Fruit fly (Drosophila melanogaster) whole organism, embryonic: Measurements from ENCODE around the gene AstA-R1.

Source experiments
- ATbp ChIP-seq: fragments of 200-800 bp; sonication (Bioruptor generic); optimal IDR thresholded peaks from 2 replicates; lab custom pipeline; 2017; ENCODE audit warnings: missing biosample characterization, mild to moderate bottlenecking, missing genetic modification characterization, missing genetic modification reagents
- Antp ChIP-seq: fragments of 200-800 bp; sonication (Bioruptor generic); optimal IDR thresholded peaks from 3 replicates; lab custom pipeline; 2016; ENCODE audit warnings: missing biosample characterization, missing genetic modification characterization
- Atf6 ChIP-seq: fragments of 200-800 bp; sonication (Bioruptor generic); IDR thresholded peaks from 2 replicates; pipeline ENCODE4 v1.3.6; 2022; ENCODE audit warnings: missing biosample characterization, missing genetic modification characterization
- Blimp-1 ChIP-seq: fragments of 200-800 bp; sonication (Bioruptor generic); optimal IDR thresholded peaks from 3 replicates; lab custom pipeline; 2018; ENCODE audit warnings: missing biosample characterization, missing genetic modification characterization, mild to moderate bottlenecking, moderate library complexity, missing genetic modification reagents
- BtbVII ChIP-seq: fragments of 200-800 bp; sonication (Bioruptor generic); optimal IDR thresholded peaks from 3 replicates; lab custom pipeline; 2017; ENCODE audit warnings: missing biosample characterization, mild to moderate bottlenecking, missing genetic modification characterization
- Bteb2 ChIP-seq: fragments of 200-800 bp; sonication (Bioruptor generic); optimal IDR thresholded peaks from 2 replicates; lab custom pipeline; 2016; ENCODE audit warnings: missing biosample characterization, missing genetic modification characterization
- CG11398 ChIP-seq: fragments of 200-800 bp; sonication (Bioruptor generic); optimal IDR thresholded peaks from 2 replicates; lab custom pipeline; 2016; ENCODE audit warnings: missing biosample characterization, missing genetic modification characterization
- CG1233 ChIP-seq: fragments of 200-800 bp; sonication (Bioruptor generic); optimal IDR thresholded peaks from 4 replicates; lab custom pipeline; 2018; ENCODE audit warnings: missing biosample characterization, mild to moderate bottlenecking, missing genetic modification characterization
- CG13424 ChIP-seq: fragments of 200-800 bp; sonication (Bioruptor generic); optimal IDR thresholded peaks from 2 replicates; lab custom pipeline; 2019; ENCODE audit warnings: missing biosample characterization, mild to moderate bottlenecking, missing genetic modification characterization, moderate library complexity
- CG14441 ChIP-seq: fragments of 200-800 bp; sonication (Bioruptor generic); IDR thresholded peaks from 2 replicates; pipeline ENCODE4 v1.3.6; 2022; ENCODE audit warnings: missing biosample characterization, missing genetic modification characterization
- CG14860 ChIP-seq: fragments of 200-800 bp; sonication (Bioruptor generic); IDR thresholded peaks from 3 replicates; pipeline ENCODE4 v1.3.6; 2022; ENCODE audit warnings: missing biosample characterization, missing genetic modification characterization; ENCODE audit not compliant: partially characterized antibody
- CG15269 ChIP-seq: fragments of 200-800 bp; sonication (Bioruptor generic); optimal IDR thresholded peaks from 2 replicates; lab custom pipeline; 2018; ENCODE audit warnings: missing biosample characterization, mild to moderate bottlenecking, missing genetic modification characterization, moderate library complexity
- CG17359 ChIP-seq: fragments of 200-800 bp; sonication (Bioruptor generic); optimal IDR thresholded peaks from 3 replicates; lab custom pipeline; 2018; ENCODE audit warnings: missing biosample characterization, mild to moderate bottlenecking, missing genetic modification characterization, moderate library complexity
- CG1792 ChIP-seq: fragments of 200-800 bp; sonication (Bioruptor generic); optimal IDR thresholded peaks from 2 replicates; lab custom pipeline; 2016; ENCODE audit warnings: missing biosample characterization, missing genetic modification characterization
- CG32767 ChIP-seq: fragments of 200-800 bp; sonication (Bioruptor generic); IDR thresholded peaks from 2 replicates; pipeline ENCODE4 v1.3.6; 2022; ENCODE audit warnings: missing biosample characterization, missing genetic modification characterization
- CG32772 ChIP-seq: fragments of 200-800 bp; sonication (Bioruptor generic); IDR thresholded peaks from 2 replicates; pipeline ENCODE4 v1.3.6; 2022; ENCODE audit warnings: missing biosample characterization, missing genetic modification characterization
- CG3281 ChIP-seq: fragments of 200-800 bp; sonication (Bioruptor generic); optimal IDR thresholded peaks from 3 replicates; lab custom pipeline; 2017; ENCODE audit warnings: missing biosample characterization, mild to moderate bottlenecking, missing genetic modification characterization
- CG6791 ChIP-seq: fragments of 200-800 bp; sonication (Bioruptor generic); IDR thresholded peaks from 3 replicates; pipeline ENCODE4 v1.3.6; 2022; ENCODE audit warnings: missing biosample characterization, missing genetic modification characterization; ENCODE audit not compliant: partially characterized antibody
- CG7745 ChIP-seq: fragments of 200-800 bp; sonication (Bioruptor generic); optimal IDR thresholded peaks from 2 replicates; lab custom pipeline; 2018; ENCODE audit warnings: missing biosample characterization, mild to moderate bottlenecking, missing genetic modification characterization, moderate library complexity
- CG7987 ChIP-seq: fragments of 200-800 bp; sonication (Bioruptor generic); optimal IDR thresholded peaks from 2 replicates; lab custom pipeline; 2018; ENCODE audit warnings: missing biosample characterization, mild to moderate bottlenecking, missing genetic modification characterization, moderate library complexity
- CG8359 ChIP-seq: fragments of 200-800 bp; sonication (Bioruptor generic); optimal IDR thresholded peaks from 2 replicates; lab custom pipeline; 2017; ENCODE audit warnings: missing biosample characterization, mild to moderate bottlenecking, missing genetic modification characterization, borderline replicate concordance
- CG8388 ChIP-seq: fragments of 200-800 bp; sonication (Bioruptor generic); optimal IDR thresholded peaks from 2 replicates; lab custom pipeline; 2019; ENCODE audit warnings: missing biosample characterization, mild to moderate bottlenecking, missing genetic modification characterization, moderate library complexity
- CHES-1-like ChIP-seq: fragments of 200-800 bp; sonication (Bioruptor generic); optimal IDR thresholded peaks from 2 replicates; lab custom pipeline; 2016; ENCODE audit warnings: missing biosample characterization, missing genetic modification characterization
- Dfd ChIP-seq, 2 experiments: fragments of >200 bp; optimal IDR thresholded peaks; 2 replicates each; lab custom pipeline; 2017; ENCODE audit warnings: missing biosample characterization in 2 of 2, missing genetic modification characterization in 2 of 2
- Dref ChIP-seq: fragments of 200-800 bp; sonication (Bioruptor generic); IDR thresholded peaks from 2 replicates; pipeline ENCODE4 v1.3.6; 2022; ENCODE audit warnings: missing biosample characterization, missing genetic modification characterization
- Drgx ChIP-seq: fragments of 200-800 bp; sonication (Bioruptor generic); IDR thresholded peaks from 2 replicates; pipeline ENCODE4 v1.3.6; 2022; ENCODE audit warnings: missing biosample characterization, missing genetic modification characterization
- ERR ChIP-seq: fragments of 200-800 bp; sonication (Bioruptor generic); optimal IDR thresholded peaks from 2 replicates; lab custom pipeline; 2016; ENCODE audit warnings: missing biosample characterization, missing genetic modification characterization
- Elba2 ChIP-seq: fragments of 200-800 bp; sonication (Bioruptor generic); optimal IDR thresholded peaks from 3 replicates; lab custom pipeline; 2016; ENCODE audit warnings: missing biosample characterization, missing genetic modification characterization
- Ets97D ChIP-seq: fragments of 200-800 bp; sonication (Bioruptor generic); optimal IDR thresholded peaks from 3 replicates; lab custom pipeline; 2016; ENCODE audit warnings: missing biosample characterization, missing genetic modification characterization
- Gug ChIP-seq: fragments of 200-800 bp; sonication (Bioruptor generic); IDR thresholded peaks from 4 replicates; pipeline ENCODE4 v1.3.6; 2022; ENCODE audit warnings: missing biosample characterization, missing genetic modification characterization
- Hr3 ChIP-seq: fragments of 200-800 bp; sonication (Bioruptor generic); optimal IDR thresholded peaks from 3 replicates; lab custom pipeline; 2016; ENCODE audit warnings: missing biosample characterization, missing genetic modification characterization
- Hr39 ChIP-seq: fragments of >200 bp; optimal IDR thresholded peaks from 2 replicates; lab custom pipeline; 2017
- Mad ChIP-seq: fragments of 200-800 bp; sonication (Bioruptor generic); optimal IDR thresholded peaks from 2 replicates; lab custom pipeline; 2016; ENCODE audit warnings: missing biosample characterization, missing genetic modification characterization
- Stat92E ChIP-seq, 3 experiments: fragments of >200 bp in 2 of 3; fragments of 200-800 bp in 1 of 3; sonication (Bioruptor generic) in 1 of 3; optimal IDR thresholded peaks; 2 replicates each; lab custom pipeline; 2017 to 2019; ENCODE audit warnings: missing biosample characterization in 3 of 3, missing genetic modification characterization in 3 of 3, mild to moderate bottlenecking in 1 of 3, moderate library complexity in 1 of 3
- bab2 ChIP-seq: fragments of 200-800 bp; sonication (Bioruptor generic); optimal IDR thresholded peaks from 2 replicates; lab custom pipeline; 2016; ENCODE audit warnings: missing biosample characterization, missing genetic modification characterization
- cad ChIP-seq: fragments of >200 bp; optimal IDR thresholded peaks from 2 replicates; lab custom pipeline; 2017; ENCODE audit warnings: missing biosample characterization, missing genetic modification characterization
- dpn ChIP-seq, 2 experiments: fragments of 200-800 bp; sonication (Bioruptor generic); optimal IDR thresholded peaks; 3 replicates each; lab custom pipeline; 2016; ENCODE audit warnings: missing biosample characterization in 2 of 2, missing genetic modification characterization in 2 of 2
- en ChIP-seq: fragments of 200-800 bp; sonication (Bioruptor generic); optimal IDR thresholded peaks from 2 replicates; lab custom pipeline; 2016; ENCODE audit warnings: missing biosample characterization, missing genetic modification characterization
- esg ChIP-seq: fragments of 200-800 bp; sonication (Bioruptor generic); conservative IDR thresholded peaks from 2 replicates; pipeline ENCODE4 v1.3.6; 2022; ENCODE audit warnings: missing biosample characterization, missing genetic modification characterization
- fd96Cb ChIP-seq: fragments of 200-800 bp; sonication (Bioruptor generic); optimal IDR thresholded peaks from 2 replicates; lab custom pipeline; 2018; ENCODE audit warnings: missing biosample characterization, mild to moderate bottlenecking, missing genetic modification characterization, moderate library complexity
- gce ChIP-seq: fragments of 200-800 bp; sonication (Bioruptor generic); IDR thresholded peaks from 3 replicates; pipeline ENCODE4 v1.3.6; 2022; ENCODE audit warnings: missing biosample characterization, missing genetic modification characterization
- hbn ChIP-seq: fragments of 200-800 bp; sonication (Bioruptor generic); IDR thresholded peaks from 2 replicates; pipeline ENCODE4 v1.3.6; 2022; ENCODE audit warnings: missing biosample characterization, missing genetic modification characterization; ENCODE audit not compliant: partially characterized antibody
- onecut ChIP-seq: fragments of 200-800 bp; sonication (Bioruptor generic); IDR thresholded peaks from 2 replicates; pipeline ENCODE4 v1.3.6; 2022; ENCODE audit warnings: missing biosample characterization, missing genetic modification characterization
- org-1 ChIP-seq: fragments of 200-800 bp; sonication (Bioruptor generic); optimal IDR thresholded peaks from 2 replicates; lab custom pipeline; 2017; ENCODE audit warnings: missing biosample characterization, missing genetic modification characterization
- pum ChIP-seq: fragments of 200-800 bp; sonication (Bioruptor generic); optimal IDR thresholded peaks from 2 replicates; lab custom pipeline; 2016; ENCODE audit warnings: missing biosample characterization, missing genetic modification characterization
- ro ChIP-seq: fragments of 200-800 bp; sonication (Bioruptor generic); IDR thresholded peaks from 2 replicates; pipeline ENCODE4 v1.3.6; 2022; ENCODE audit warnings: missing biosample characterization, missing genetic modification characterization
- salm ChIP-seq: fragments of 200-800 bp; sonication (Bioruptor generic); optimal IDR thresholded peaks from 2 replicates; lab custom pipeline; 2018; ENCODE audit warnings: missing biosample characterization, mild to moderate bottlenecking, missing genetic modification characterization
- sob ChIP-seq: fragments of 200-800 bp; sonication (Bioruptor generic); IDR thresholded peaks from 2 replicates; pipeline ENCODE4 v1.3.6; 2022; ENCODE audit warnings: missing biosample characterization, missing genetic modification characterization
- stwl ChIP-seq: fragments of 200-800 bp; sonication (Bioruptor generic); optimal IDR thresholded peaks from 3 replicates; lab custom pipeline; 2018; ENCODE audit warnings: missing biosample characterization, mild to moderate bottlenecking, missing genetic modification characterization, moderate library complexity
- tap ChIP-seq: fragments of 200-800 bp; optimal IDR thresholded peaks from 3 replicates; lab custom pipeline; 2019; ENCODE audit warnings: missing biosample characterization, mild to moderate bottlenecking, missing genetic modification characterization, moderate library complexity

The AstA-R1 gene

dm6 chrX:3677847-3678411 is 103.6 kb downstream of the AstA-R1 start (continued):
- peak; percentile 86 for TF ChIP-seq Blimp-1 (GFP tag; lab: Kevin White, UChicago)
- TF ChIP-seq CG32772 = peak; percentile 58
- no peak for TF ChIP-seq Bteb2
- peak; percentile 34 for TF ChIP-seq bab2 (GFP tag; lab: Kevin White, UChicago)
- peak; percentile 53; the same call in 1 of the 2 replicates for TF ChIP-seq CG32767 (GFP tag; lab: Robert Waterston, UW)
- peak; percentile 82 for TF ChIP-seq CG1233 (GFP tag; lab: Kevin White, UChicago)
- no peak for TF ChIP-seq CG11398
- TF ChIP-seq Dfd (GFP tag; optimal IDR thresholded peaks at IDR 0.05; lab: Kevin White, UChicago) = no peak
- peak; percentile 66 for TF ChIP-seq CG14441 (GFP tag; lab: Robert Waterston, UW)
- peak; percentile 73 for TF ChIP-seq BtbVII
- TF ChIP-seq Ets97D = no peak
- TF ChIP-seq CG15269 (tag; lab: Kevin White, UChicago) = peak; percentile 87
- peak; percentile 75 for TF ChIP-seq esg
- TF ChIP-seq salm (tag; lab: Kevin White, UChicago) = peak; percentile 75
- TF ChIP-seq cad (GFP tag; lab: Kevin White, UChicago) = no peak
- TF ChIP-seq gce = no peak
- no peak for TF ChIP-seq ro
- peak; percentile 15 for TF ChIP-seq CG7987 (GFP tag; lab: Kevin White, UChicago)
- TF ChIP-seq Antp (GFP tag; lab: Kevin White, UChicago) = no peak
- TF ChIP-seq onecut = no peak
- peak; percentile 49; the same call in 2 of the 4 replicates for TF ChIP-seq Gug (GFP tag; lab: Robert Waterston, UW)
- peak; percentile 3 for TF ChIP-seq CHES-1-like (GFP tag; lab: Kevin White, UChicago)
- 0 out of 2 replicates have a peak, but pooled peaks have one; percentile 19 for TF ChIP-seq sob
- TF ChIP-seq Hr39 (lab: Kevin White, UChicago) = no peak
- TF ChIP-seq CG13424 = peak; percentile 88
- TF ChIP-seq Stat92E (GFP tag; optimal IDR thresholded peaks at IDR 0.05; lab: Kevin White, UChicago) = peak in 2 of 3 experiments; percentile 53 to 67
- TF ChIP-seq CG17359 (tag; lab: Kevin White, UChicago) = peak; percentile 85
- TF ChIP-seq CG8388 (GFP tag; lab: Kevin White, UChicago) = peak; percentile 86
- no peak for TF ChIP-seq Elba2 (GFP tag; lab: Kevin White, UChicago)
- TF ChIP-seq org-1 (GFP tag; lab: Kevin White, UChicago) = peak; percentile 79
- peak; percentile 81 for TF ChIP-seq CG3281 (GFP tag; lab: Kevin White, UChicago)
- TF ChIP-seq pum = no peak
- peak; percentile 13 for TF ChIP-seq Mad (GFP tag; lab: Kevin White, UChicago)
- TF ChIP-seq Hr3 = peak; percentile 91
- no peak for TF ChIP-seq CG14860 (GFP tag; lab: Robert Waterston, UW)
- TF ChIP-seq CG6791 (GFP tag; lab: Robert Waterston, UW) = no peak
- TF ChIP-seq en = no peak
- TF ChIP-seq stwl (tag; lab: Kevin White, UChicago) = no peak
- TF ChIP-seq Drgx = peak; percentile 73
- TF ChIP-seq Dref (GFP tag; lab: Robert Waterston, UW) = no peak
- TF ChIP-seq ATbp (GFP tag; lab: Kevin White, UChicago) = peak; percentile 68
- TF ChIP-seq CG7745 (tag; lab: Kevin White, UChicago) = no peak
- peak; percentile 92 for TF ChIP-seq fd96Cb
- no peak for TF ChIP-seq hbn (GFP tag; lab: Robert Waterston, UW)
- no peak for TF ChIP-seq ERR (GFP tag; lab: Kevin White, UChicago)
- peak; percentile 76 for TF ChIP-seq CG8359 (GFP tag; lab: Kevin White, UChicago)
- TF ChIP-seq CG1792 (GFP tag; lab: Kevin White, UChicago) = peak; percentile 41
- peak; percentile 5 to 69 for TF ChIP-seq dpn (GFP tag; optimal IDR thresholded peaks at IDR 0.05; lab: Kevin White, UChicago)
- peak; percentile 76 for TF ChIP-seq tap (tag; lab: Kevin White, UChicago)
- no peak; the same call in 1 of the 2 replicates for TF ChIP-seq Atf6
